Worm (Caenorhabditis elegans): ENCODE data around the gene F59E11.2.

DNA sequence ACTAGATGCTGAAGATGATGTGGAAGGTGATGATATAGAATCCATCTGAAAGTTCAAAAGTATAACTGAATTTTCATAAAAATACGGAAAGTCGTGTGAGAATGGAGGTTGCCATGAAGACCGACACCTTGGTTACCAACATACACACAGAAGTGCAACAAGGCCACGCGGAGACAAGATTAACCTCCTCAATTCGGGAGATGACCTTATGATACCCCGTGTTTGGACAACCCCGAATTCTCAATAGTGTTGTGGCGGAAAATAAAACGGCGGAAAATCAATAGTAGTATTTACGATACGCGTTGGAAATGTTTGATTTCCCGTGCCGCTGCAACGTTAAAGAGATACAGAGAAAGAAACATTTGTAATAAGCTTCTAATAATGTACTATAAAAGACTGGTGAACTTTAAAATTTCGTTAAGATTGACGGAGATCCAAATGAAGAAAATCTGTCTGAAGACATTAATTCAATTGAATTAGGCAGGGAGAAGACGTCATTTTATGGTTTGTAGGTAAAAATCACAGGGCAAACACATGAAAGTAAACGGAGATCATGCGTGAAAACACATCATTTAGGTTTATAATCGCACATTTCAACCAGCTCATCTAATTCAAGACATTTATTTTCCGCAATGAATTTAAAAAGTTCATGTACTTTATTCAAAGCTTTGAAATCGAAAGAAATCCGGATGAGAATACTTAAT, 37.1 kb upstream of the F59E11.2 start, which contains the start of gene nhr-44:
- TF ChIP-seq nhr-12 (tag; optimal IDR thresholded peaks at IDR 0.05) (no peak), ztf-11 (tag; optimal IDR thresholded peaks at IDR 0.05) (no peak), sptf-1 (tag; optimal IDR thresholded peaks at IDR 0.05) (no peak)
